Worm (Caenorhabditis elegans) whole organism, midembryonic: ENCODE measurements around the gene srx-114.

Experiments used
- cog-1 ChIP-seq: sonication (generic microtip); optimal IDR thresholded peaks from 2 replicates; lab custom pipeline; 2016; ENCODE audit warnings: missing genetic modification characterization, missing compliant biosample characterization
- ztf-29 ChIP-seq: fragments of 200-800 bp; sonication (Bioruptor generic); IDR thresholded peaks from 2 replicates; pipeline ENCODE4 v1.3.6; 2022; ENCODE audit warnings: missing genetic modification reagents, missing genetic modification characterization, missing compliant biosample characterization

DNA sequence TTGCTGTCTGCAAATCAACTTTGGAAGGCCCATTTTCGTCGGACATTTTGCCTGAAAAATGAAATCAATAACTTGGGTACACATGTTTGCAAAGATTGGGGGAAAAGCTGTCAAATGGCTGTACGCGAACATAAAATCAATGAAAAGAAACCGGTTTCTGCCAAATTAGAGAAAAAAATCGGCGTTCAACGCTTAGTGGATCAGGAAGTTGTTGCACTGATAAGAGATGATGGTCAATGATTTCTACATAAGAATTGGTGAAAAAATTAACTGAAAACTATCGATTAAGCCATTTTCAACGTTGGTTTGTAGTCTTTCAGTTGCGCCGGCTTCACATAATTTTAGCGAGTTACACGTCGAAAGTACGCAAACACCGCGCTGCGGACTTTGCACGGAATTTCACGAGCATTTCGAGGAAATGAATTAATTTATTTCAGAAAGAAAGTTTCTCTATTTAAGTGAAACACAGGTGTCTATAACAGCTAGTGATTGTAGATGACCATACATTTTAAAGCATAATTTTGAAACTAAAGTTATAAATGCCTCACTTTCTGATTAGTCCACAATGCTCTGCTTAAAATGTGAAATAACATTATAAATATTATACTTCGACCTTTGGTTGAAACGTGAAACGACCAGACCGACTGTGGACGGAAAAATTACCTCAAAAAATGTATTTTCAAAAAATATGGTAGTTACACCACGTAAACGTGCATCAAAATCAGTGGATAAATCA lies 3.3 kb downstream of the srx-114 start, which contains the start of the genes F07F6.4 and F07F6.2:
- no peak for TF ChIP-seq ztf-29 (GFP tag; lab: Robert Waterston, UW)
- no peak for TF ChIP-seq cog-1
